Fruit fly (Drosophila melanogaster): ENCODE data around the gene CG7276.

CG7276 gene

dm6 chr3L:15532368-15533030 lies 34.5 kb downstream of the CG7276 start:
- TF ChIP-seq lola (GFP tag; optimal IDR thresholded peaks at IDR 0.05), result no peak
- TF ChIP-seq Hnf4 (GFP tag; optimal IDR thresholded peaks at IDR 0.05), result no peak
- TF ChIP-seq psq (GFP tag; optimal IDR thresholded peaks at IDR 0.05), result peak; percentile 21
- no peak for TF ChIP-seq dsf (GFP tag; optimal IDR thresholded peaks at IDR 0.05; ENCODE audit: borderline replicate concordance)
- TF ChIP-seq Myc (optimal IDR thresholded peaks at IDR 0.05), result no peak
- TF ChIP-seq brk (GFP tag; optimal IDR thresholded peaks at IDR 0.05), result peak; percentile 5
- no peak for TF ChIP-seq Dfd (GFP tag; optimal IDR thresholded peaks at IDR 0.05)
- TF ChIP-seq foxo (GFP tag; optimal IDR thresholded peaks at IDR 0.05), result peak in 1 of 2 experiments; percentile 53
- no peak for TF ChIP-seq CG9705 (GFP tag; optimal IDR thresholded peaks at IDR 0.05)
- TF ChIP-seq br (GFP tag; optimal IDR thresholded peaks at IDR 0.05), result peak; percentile 21
- TF ChIP-seq fru (GFP tag; optimal IDR thresholded peaks at IDR 0.05), result peak; percentile 62
- TF ChIP-seq rgr (GFP tag; optimal IDR thresholded peaks at IDR 0.05), result peak; percentile 23
- no peak for TF ChIP-seq Hr78 (GFP tag; optimal IDR thresholded peaks at IDR 0.05)
- TF ChIP-seq CrebA (GFP tag; optimal IDR thresholded peaks at IDR 0.05; ENCODE audit: borderline replicate concordance), result peak; percentile 63
- peak; percentile 13 for TF ChIP-seq CG32264 (GFP tag; optimal IDR thresholded peaks at IDR 0.05)
- no peak for TF ChIP-seq Abd-B (GFP tag; optimal IDR thresholded peaks at IDR 0.05)
- TF ChIP-seq woc (GFP tag; optimal IDR thresholded peaks at IDR 0.05), result peak; percentile 37
- TF ChIP-seq Jra (GFP tag; optimal IDR thresholded peaks at IDR 0.05), result peak; percentile 25
- TF ChIP-seq Dif (GFP tag; optimal IDR thresholded peaks at IDR 0.05; ENCODE audit: partially characterized antibody), result peak; percentile 89
- TF ChIP-seq Sp1 (GFP tag; optimal IDR thresholded peaks at IDR 0.05), result peak; percentile 26
- TF ChIP-seq sage (GFP tag; optimal IDR thresholded peaks at IDR 0.05), result peak; percentile 68
- TF ChIP-seq dl (GFP tag; optimal IDR thresholded peaks at IDR 0.05; ENCODE audit: insufficient read depth in 1 of 2, partially characterized antibody in 2 of 2), result peak; percentile 58 to 72
- peak; percentile 36 for TF ChIP-seq ey (GFP tag; optimal IDR thresholded peaks at IDR 0.05)
- TF ChIP-seq usp (GFP tag; optimal IDR thresholded peaks at IDR 0.05), result no peak
- TF ChIP-seq Rel (GFP tag; optimal IDR thresholded peaks at IDR 0.05), result peak; percentile 90
- TF ChIP-seq Rel (tag; optimal IDR thresholded peaks at IDR 0.05), result peak; percentile 97
- TF ChIP-seq pan (optimal IDR thresholded peaks at IDR 0.05), result no peak
- TF ChIP-seq Mio (GFP tag; optimal IDR thresholded peaks at IDR 0.05), result no peak
- no peak for TF ChIP-seq N (GFP tag; optimal IDR thresholded peaks at IDR 0.05)
- TF ChIP-seq tai (GFP tag; optimal IDR thresholded peaks at IDR 0.05), result peak; percentile 42
- peak; percentile 67 for TF ChIP-seq dmrt93B (GFP tag; optimal IDR thresholded peaks at IDR 0.05)
- TF ChIP-seq HLH106 (tag; optimal IDR thresholded peaks at IDR 0.05), result peak; percentile 71
- TF ChIP-seq Hr83 (GFP tag; optimal IDR thresholded peaks at IDR 0.05; ENCODE audit: poor library complexity, severe bottlenecking), result peak; percentile 28
- no peak for TF ChIP-seq Vsx2 (GFP tag; optimal IDR thresholded peaks at IDR 0.05; ENCODE audit: partially characterized antibody)
- peak; percentile 55 for TF ChIP-seq h (GFP tag; optimal IDR thresholded peaks at IDR 0.05)
- no peak for TF ChIP-seq OdsH (GFP tag; optimal IDR thresholded peaks at IDR 0.05)
- no peak for TF ChIP-seq GATAd (GFP tag; optimal IDR thresholded peaks at IDR 0.05)
- TF ChIP-seq sv (GFP tag; optimal IDR thresholded peaks at IDR 0.05), result no peak
- no peak for TF ChIP-seq jim (GFP tag; optimal IDR thresholded peaks at IDR 0.05)

dm6 chr3L:15533402-15534129 lies 35.6 kb downstream of the CG7276 start:
- TF ChIP-seq Hr78 (GFP tag; optimal IDR thresholded peaks at IDR 0.05) (no peak), ey (GFP tag; optimal IDR thresholded peaks at IDR 0.05) (peak; percentile 93), fru (GFP tag; optimal IDR thresholded peaks at IDR 0.05) (peak; percentile 92), Rel (GFP tag; optimal IDR thresholded peaks at IDR 0.05) (peak; percentile 45), Rel (tag; optimal IDR thresholded peaks at IDR 0.05) (peak; percentile 84), HLH106 (tag; optimal IDR thresholded peaks at IDR 0.05) (peak; percentile 89), Jra (GFP tag; optimal IDR thresholded peaks at IDR 0.05) (peak; percentile 62), sage (GFP tag; optimal IDR thresholded peaks at IDR 0.05) (peak; percentile 76), psq (GFP tag; optimal IDR thresholded peaks at IDR 0.05) (peak; percentile 74), CG32264 (GFP tag; optimal IDR thresholded peaks at IDR 0.05) (peak; percentile 55), dmrt93B (GFP tag; optimal IDR thresholded peaks at IDR 0.05) (peak; percentile 84), Abd-B (GFP tag; optimal IDR thresholded peaks at IDR 0.05) (no peak), tai (GFP tag; optimal IDR thresholded peaks at IDR 0.05) (peak; percentile 80), CG9705 (GFP tag; optimal IDR thresholded peaks at IDR 0.05) (peak; percentile 65), Dif (GFP tag; optimal IDR thresholded peaks at IDR 0.05; ENCODE audit: partially characterized antibody) (peak; percentile 1), Myc (optimal IDR thresholded peaks at IDR 0.05) (no peak), foxo (GFP tag; optimal IDR thresholded peaks at IDR 0.05) (peak; percentile 59 to 92), h (GFP tag; optimal IDR thresholded peaks at IDR 0.05) (peak; percentile 93), woc (GFP tag; optimal IDR thresholded peaks at IDR 0.05) (peak; percentile 93), br (GFP tag; optimal IDR thresholded peaks at IDR 0.05) (peak; percentile 92), usp (GFP tag; optimal IDR thresholded peaks at IDR 0.05) (no peak), CrebA (GFP tag; optimal IDR thresholded peaks at IDR 0.05; ENCODE audit: borderline replicate concordance) (peak; percentile 60), rgr (GFP tag; optimal IDR thresholded peaks at IDR 0.05) (peak; percentile 89), dl (GFP tag; optimal IDR thresholded peaks at IDR 0.05; ENCODE audit: insufficient read depth in 1 of 2, partially characterized antibody in 2 of 2) (no peak), Mio (GFP tag; optimal IDR thresholded peaks at IDR 0.05) (peak; percentile 23), brk (GFP tag; optimal IDR thresholded peaks at IDR 0.05) (peak; percentile 8), N (GFP tag; optimal IDR thresholded peaks at IDR 0.05) (no peak), Sp1 (GFP tag; optimal IDR thresholded peaks at IDR 0.05) (peak; percentile 86), OdsH (GFP tag; optimal IDR thresholded peaks at IDR 0.05) (peak; percentile 92), Hnf4 (GFP tag; optimal IDR thresholded peaks at IDR 0.05) (peak; percentile 63)

Data from whole organism, wandering third instar larva.